Worm (Caenorhabditis elegans): ENCODE data around the gene F17E9.2.

- TF ChIP-seq elt-3 (tag; optimal IDR thresholded peaks at IDR 0.05) (no peak), lin-13 (GFP tag; optimal IDR thresholded peaks at IDR 0.05) (no peak), ZK546.5 (tag; optimal IDR thresholded peaks at IDR 0.05) (no peak), nhr-25 (tag; optimal IDR thresholded peaks at IDR 0.05) (no peak), ceh-16 (tag; optimal IDR thresholded peaks at IDR 0.05) (no peak), ama-1 (optimal IDR thresholded peaks at IDR 0.05) (no peak), dmd-4 (tag; optimal IDR thresholded peaks at IDR 0.05) (no peak), blmp-1 (tag; optimal IDR thresholded peaks at IDR 0.05; ENCODE audit: insufficient read depth) (no peak), nhr-10 (tag; optimal IDR thresholded peaks at IDR 0.05) (no peak), lsy-2 (tag; optimal IDR thresholded peaks at IDR 0.05) (no peak), nhr-11 (tag; optimal IDR thresholded peaks at IDR 0.05) (no peak)
These were observed 23.2 kb upstream of the F17E9.2 start, which contains the start of gene lys-10 for ce11 chrIV:8332526-8332925.

Measured in whole organism, L2 larva.